Fruit fly (Drosophila melanogaster): ENCODE results near the gene CG12684.

CG12684 gene

dm6 chrX:4614325-4614724, 42.6 kb upstream of the CG12684 start (continued):
- TF ChIP-seq CG6689 (GFP tag; IDR thresholded peaks at IDR 0.05) (peak; percentile 42), prd (optimal IDR thresholded peaks at IDR 0.05) (no peak), prd (GFP tag; IDR thresholded peaks at IDR 0.05) (peak; percentile 62; the same call in 2 of the 3 replicates), CG15479 (GFP tag; optimal IDR thresholded peaks at IDR 0.05) (no peak), eyg (GFP tag; optimal IDR thresholded peaks at IDR 0.05) (no peak), fd96Cb (tag; optimal IDR thresholded peaks at IDR 0.05) (no peak), YL-1 (GFP tag; optimal IDR thresholded peaks at IDR 0.05) (no peak), Fer1 (GFP tag; optimal IDR thresholded peaks at IDR 0.05) (no peak), CG6813 (GFP tag; optimal IDR thresholded peaks at IDR 0.05) (no peak), CG16813 (GFP tag; IDR thresholded peaks at IDR 0.05; ENCODE audit: partially characterized antibody) (no peak), CHES-1-like (GFP tag; optimal IDR thresholded peaks at IDR 0.05) (no peak), zfh1 (GFP tag; IDR thresholded peaks at IDR 0.05) (peak; percentile 59; the same call in 2 of the 3 replicates), CG13123 (GFP tag; optimal IDR thresholded peaks at IDR 0.05) (no peak), CG15073 (GFP tag; optimal IDR thresholded peaks at IDR 0.05) (no peak), CG18011 (GFP tag; optimal IDR thresholded peaks at IDR 0.05) (no peak), maf-S (GFP tag; optimal IDR thresholded peaks at IDR 0.05) (no peak), nau (GFP tag; optimal IDR thresholded peaks at IDR 0.05) (no peak), caup (GFP tag; optimal IDR thresholded peaks at IDR 0.05; ENCODE audit: severe bottlenecking) (no peak), CG11560 (tag; IDR thresholded peaks at IDR 0.05) (no peak), gem (tag; optimal IDR thresholded peaks at IDR 0.05) (peak; percentile 50), CG4854 (GFP tag; optimal IDR thresholded peaks at IDR 0.05) (no peak), CG3281 (GFP tag; optimal IDR thresholded peaks at IDR 0.05) (no peak), Eip74EF (GFP tag; optimal IDR thresholded peaks at IDR 0.05) (no peak), CG4282 (GFP tag; optimal IDR thresholded peaks at IDR 0.05) (no peak), CG15011 (GFP tag; optimal IDR thresholded peaks at IDR 0.05) (no peak), Kr (GFP tag; optimal IDR thresholded peaks at IDR 0.05) (no peak), CG17568 (GFP tag; optimal IDR thresholded peaks at IDR 0.05) (no peak), Max (GFP tag; optimal IDR thresholded peaks at IDR 0.05) (no peak), Doc3 (GFP tag; IDR thresholded peaks at IDR 0.05; ENCODE audit: partially characterized antibody) (no peak), CG2129 (GFP tag; IDR thresholded peaks at IDR 0.05; ENCODE audit: partially characterized antibody) (no peak), Mes4 (GFP tag; optimal IDR thresholded peaks at IDR 0.05) (no peak), Rfx (GFP tag; IDR thresholded peaks at IDR 0.05) (peak; percentile 61), ind (GFP tag; optimal IDR thresholded peaks at IDR 0.05) (no peak), CG13894 (tag; optimal IDR thresholded peaks at IDR 0.05) (no peak), lola (GFP tag; optimal IDR thresholded peaks at IDR 0.05) (no peak), CG6175 (GFP tag; IDR thresholded peaks at IDR 0.05) (no peak), CG9817 (tag; optimal IDR thresholded peaks at IDR 0.05) (no peak), CG4360 (GFP tag; IDR thresholded peaks at IDR 0.05) (no peak), toy (GFP tag; IDR thresholded peaks at IDR 0.05) (no peak), cwo (GFP tag; optimal IDR thresholded peaks at IDR 0.05) (no peak), CG10147 (GFP tag; optimal IDR thresholded peaks at IDR 0.05) (no peak), ATbp (GFP tag; optimal IDR thresholded peaks at IDR 0.05) (no peak), Bteb2 (GFP tag; optimal IDR thresholded peaks at IDR 0.05) (no peak), tio (GFP tag; optimal IDR thresholded peaks at IDR 0.05) (no peak), Xrp1 (GFP tag; IDR thresholded peaks at IDR 0.05) (no peak; the same call in 1 of the 2 replicates), CG10366 (GFP tag; IDR thresholded peaks at IDR 0.05) (peak; percentile 38; the same call in 1 of the 2 replicates), Fer2 (tag; optimal IDR thresholded peaks at IDR 0.05) (no peak), CG12071 (GFP tag; optimal IDR thresholded peaks at IDR 0.05) (no peak), CG14667 (GFP tag; IDR thresholded peaks at IDR 0.05) (no peak), CG12104 (GFP tag; optimal IDR thresholded peaks at IDR 0.05) (no peak), ro (GFP tag; IDR thresholded peaks at IDR 0.05) (no peak)

Measured in whole organism, embryonic.